Worm (Caenorhabditis elegans) whole organism, early embryonic: ENCODE data around the gene F55G7.3.
A peak's percentile ranks its signal among the peaks of the same experiment; 100 is the strongest.

Experiments
- B0310.2 ChIP-seq: sonication (generic microtip); optimal IDR thresholded peaks from 2 replicates; lab custom pipeline; 2016; ENCODE audit warnings: mild to moderate bottlenecking, missing genetic modification characterization, missing compliant biosample characterization
- F13C5.2 ChIP-seq: sonication (generic microtip); optimal IDR thresholded peaks from 2 replicates; lab custom pipeline; 2017; ENCODE audit warnings: mild to moderate bottlenecking, missing genetic modification characterization, inconsistent platforms, missing compliant biosample characterization
- aly-1 ChIP-seq: sonication (generic microtip); optimal IDR thresholded peaks from 2 replicates; lab custom pipeline; 2016; ENCODE audit warnings: missing genetic modification characterization, missing compliant biosample characterization
- ama-1 ChIP-seq: fragments of 150-350 bp; optimal IDR thresholded peaks from 2 replicates; lab custom pipeline; 2014
- ceh-13 ChIP-seq: fragments of 200-800 bp; sonication (Bioruptor generic); optimal IDR thresholded peaks from 2 replicates; lab custom pipeline; 2018; ENCODE audit warnings: mild to moderate bottlenecking, missing genetic modification characterization, missing compliant biosample characterization
- ceh-36 ChIP-seq: sonication (generic microtip); optimal IDR thresholded peaks from 2 replicates; lab custom pipeline; 2016; ENCODE audit warnings: missing genetic modification characterization, inconsistent platforms, missing compliant biosample characterization
- ets-7 ChIP-seq: sonication (generic microtip); optimal IDR thresholded peaks from 2 replicates; lab custom pipeline; 2016; ENCODE audit warnings: missing genotype, missing genetic modification characterization, missing compliant biosample characterization
- flt-1 ChIP-seq: fragments of 200-800 bp; sonication (Bioruptor generic); IDR thresholded peaks from 2 replicates; pipeline ENCODE4 v1.3.6; 2022; ENCODE audit warnings: missing genetic modification characterization, missing compliant biosample characterization
- hmbx-1 ChIP-seq: sonication (generic microtip); optimal IDR thresholded peaks from 2 replicates; lab custom pipeline; 2016; ENCODE audit warnings: mild to moderate bottlenecking, missing genetic modification characterization, missing compliant biosample characterization
- hmg-4 ChIP-seq: fragments of 200-800 bp; sonication (Bioruptor generic); optimal IDR thresholded peaks from 2 replicates; lab custom pipeline; 2018; ENCODE audit warnings: mild to moderate bottlenecking, missing genetic modification characterization, missing compliant biosample characterization
- hnd-1 ChIP-seq: sonication (generic microtip); optimal IDR thresholded peaks from 2 replicates; lab custom pipeline; 2016; ENCODE audit warnings: missing genetic modification characterization, missing compliant biosample characterization
- pes-1 ChIP-seq: fragments of 200-800 bp; sonication (Bioruptor generic); IDR thresholded peaks from 2 replicates; pipeline ENCODE4 v1.3.6; 2022; ENCODE audit warnings: missing genetic modification reagents, missing genetic modification characterization, missing compliant biosample characterization
- scrt-1 ChIP-seq: fragments of 200-800 bp; sonication (Bioruptor generic); IDR thresholded peaks from 2 replicates; pipeline ENCODE4 v1.3.6; 2022; ENCODE audit warnings: missing genetic modification characterization, missing compliant biosample characterization
- sea-1 ChIP-seq: fragments of 200-800 bp; sonication (Bioruptor generic); conservative IDR thresholded peaks from 2 replicates; pipeline ENCODE4 v1.3.6; 2022; ENCODE audit warnings: missing genetic modification characterization, missing compliant biosample characterization
- tbx-11 ChIP-seq: fragments of 200-800 bp; sonication (Bioruptor generic); IDR thresholded peaks from 2 replicates; pipeline ENCODE4 v1.3.6; 2022; ENCODE audit warnings: missing genetic modification characterization, missing compliant biosample characterization
- tbx-37 ChIP-seq: fragments of 200-800 bp; sonication (Bioruptor generic); conservative IDR thresholded peaks from 2 replicates; pipeline ENCODE4 v1.3.6; 2022; ENCODE audit warnings: missing genetic modification reagents, missing genetic modification characterization, missing compliant biosample characterization
- tra-4 ChIP-seq: sonication (generic microtip); optimal IDR thresholded peaks from 2 replicates; lab custom pipeline; 2017; ENCODE audit warnings: missing genetic modification characterization, missing compliant biosample characterization

The F55G7.3 gene

DNA sequence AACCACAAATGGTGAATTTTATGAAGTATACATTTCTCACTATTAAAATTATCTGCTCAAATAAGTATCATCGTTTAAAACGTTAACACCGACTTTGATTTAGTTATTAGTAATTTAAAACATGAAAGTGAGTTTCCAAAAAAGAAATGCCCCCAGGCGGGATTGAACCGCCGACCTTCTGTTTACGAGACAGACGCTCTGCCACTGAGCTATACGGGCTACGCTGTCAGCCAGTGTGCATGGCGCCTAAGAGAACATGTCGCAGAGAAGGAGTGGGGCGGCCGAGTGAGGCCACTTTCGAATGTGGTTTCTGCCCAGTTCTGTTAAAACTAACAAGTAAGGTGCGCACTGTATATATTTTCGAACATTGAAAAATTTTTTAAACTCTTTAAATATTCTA is 6.9 kb downstream of the F55G7.3 start:
- TF ChIP-seq hmg-4 (GFP tag; lab: Kevin White, UChicago) (peak; percentile 86), scrt-1 (GFP tag; lab: Robert Waterston, UW) (peak; percentile 86), tra-4 (tag; lab: Kevin White, UChicago) (peak; percentile 20), tbx-11 (peak; percentile 79), hnd-1 (tag; lab: Kevin White, UChicago) (peak; percentile 66), sea-1 (peak; percentile 88), B0310.2 (peak; percentile 60), tbx-37 (GFP tag; lab: Robert Waterston, UW) (peak; percentile 78), pes-1 (GFP tag; lab: Robert Waterston, UW) (peak; percentile 90), ama-1 (lab: Kevin White, UChicago) (no peak), hmbx-1 (no peak), flt-1 (peak; percentile 83), ceh-13 (GFP tag; lab: Kevin White, UChicago) (peak; percentile 71), F13C5.2 (tag; lab: Kevin White, UChicago) (peak; percentile 80), ceh-36 (tag; lab: Kevin White, UChicago) (peak; percentile 65), ets-7 (tag; lab: Kevin White, UChicago) (no peak), aly-1 (tag; lab: Kevin White, UChicago) (peak; percentile 49)

- TF ChIP-seq scrt-1 (GFP tag; lab: Robert Waterston, UW) (no peak), hmg-4 (GFP tag; lab: Kevin White, UChicago) (no peak), pes-1 (GFP tag; lab: Robert Waterston, UW) (no peak), ama-1 (lab: Kevin White, UChicago) (no peak), tbx-11 (no peak), sea-1 (no peak), ets-7 (tag; lab: Kevin White, UChicago) (no peak), tra-4 (tag; lab: Kevin White, UChicago) (no peak), ceh-13 (GFP tag; lab: Kevin White, UChicago) (no peak), hnd-1 (tag; lab: Kevin White, UChicago) (no peak), B0310.2 (no peak), ceh-36 (tag; lab: Kevin White, UChicago) (no peak), tbx-37 (GFP tag; lab: Robert Waterston, UW) (no peak), F13C5.2 (tag; lab: Kevin White, UChicago) (no peak), hmbx-1 (no peak), aly-1 (tag; lab: Kevin White, UChicago) (no peak), flt-1 (no peak)
Measured at ce11 chrX:11933547-11933946, 8.3 kb downstream of the F55G7.3 start.

ce11 chrX:11931559-11931958 is 10.3 kb downstream of the F55G7.3 start, which contains the start of gene dot-1.4:
Gene dot-1.4 (minus strand): TSS chrX:11931659.
- TF ChIP-seq ceh-13 (GFP tag; lab: Kevin White, UChicago) (no peak), B0310.2 (no peak), flt-1 (no peak), F13C5.2 (tag; lab: Kevin White, UChicago) (no peak), ets-7 (tag; lab: Kevin White, UChicago) (no peak), tbx-37 (GFP tag; lab: Robert Waterston, UW) (no peak), sea-1 (no peak), aly-1 (tag; lab: Kevin White, UChicago) (no peak), pes-1 (GFP tag; lab: Robert Waterston, UW) (no peak), ama-1 (lab: Kevin White, UChicago) (no peak), ceh-36 (tag; lab: Kevin White, UChicago) (no peak)

- TF ChIP-seq aly-1 (tag; lab: Kevin White, UChicago) (no peak), sea-1 (no peak), B0310.2 (no peak), ets-7 (tag; lab: Kevin White, UChicago) (no peak), flt-1 (no peak), ceh-36 (tag; lab: Kevin White, UChicago) (no peak), hmg-4 (GFP tag; lab: Kevin White, UChicago) (no peak), scrt-1 (GFP tag; lab: Robert Waterston, UW) (no peak)
Measured at ce11 chrX:11927585-11927984, 14.3 kb downstream of the F55G7.3 start, which contains the start of gene F55G7.4. Gene F55G7.4 (plus strand): TSS chrX:11927885.

- TF ChIP-seq flt-1 (no peak), ceh-36 (tag; lab: Kevin White, UChicago) (no peak), tbx-37 (GFP tag; lab: Robert Waterston, UW) (no peak), hnd-1 (tag; lab: Kevin White, UChicago) (no peak), tbx-11 (no peak), scrt-1 (GFP tag; lab: Robert Waterston, UW) (no peak), sea-1 (no peak), hmg-4 (GFP tag; lab: Kevin White, UChicago) (no peak), ceh-13 (GFP tag; lab: Kevin White, UChicago) (no peak), F13C5.2 (tag; lab: Kevin White, UChicago) (no peak), pes-1 (GFP tag; lab: Robert Waterston, UW) (no peak), hmbx-1 (no peak), B0310.2 (no peak), ets-7 (tag; lab: Kevin White, UChicago) (no peak), aly-1 (tag; lab: Kevin White, UChicago) (no peak), tra-4 (tag; lab: Kevin White, UChicago) (no peak), ama-1 (lab: Kevin White, UChicago) (no peak)
Measured at ce11 chrX:11925243-11925642, 16.6 kb downstream of the F55G7.3 start.

- TF ChIP-seq tra-4 (tag; lab: Kevin White, UChicago) (no peak), flt-1 (no peak), hmg-4 (GFP tag; lab: Kevin White, UChicago) (no peak), hnd-1 (tag; lab: Kevin White, UChicago) (no peak), tbx-11 (no peak), ets-7 (tag; lab: Kevin White, UChicago) (no peak), B0310.2 (no peak), scrt-1 (GFP tag; lab: Robert Waterston, UW) (no peak), pes-1 (GFP tag; lab: Robert Waterston, UW) (no peak), aly-1 (tag; lab: Kevin White, UChicago) (no peak), ceh-36 (tag; lab: Kevin White, UChicago) (no peak), tbx-37 (GFP tag; lab: Robert Waterston, UW) (no peak), ama-1 (lab: Kevin White, UChicago) (no peak), F13C5.2 (tag; lab: Kevin White, UChicago) (no peak), hmbx-1 (no peak), sea-1 (no peak), ceh-13 (GFP tag; lab: Kevin White, UChicago) (no peak)
Measured at ce11 chrX:11924158-11924557, 17.7 kb downstream of the F55G7.3 start, which contains the start of gene F55G7.1. Gene F55G7.1 (plus strand): TSS chrX:11924433.
